Worm (Caenorhabditis elegans): Measurements from ENCODE around the gene B0252.1.

Gene B0252.1

ce11 chrII:6968191-6968675 is 48.8 kb downstream of the B0252.1 start (continued):
- TF ChIP-seq ceh-58 (GFP tag; IDR thresholded peaks at IDR 0.05) (no peak), Y53F4B.3 (GFP tag; IDR thresholded peaks at IDR 0.05) (peak; percentile 29; the same call in 1 of the 2 replicates), hmg-20 (GFP tag; IDR thresholded peaks at IDR 0.05) (peak; percentile 69; the same call in 1 of the 2 replicates), tbx-9 (tag; optimal IDR thresholded peaks at IDR 0.05; ENCODE audit: borderline replicate concordance) (no peak), him-1 (tag; optimal IDR thresholded peaks at IDR 0.05) (peak; percentile 47), akir-1 (GFP tag; optimal IDR thresholded peaks at IDR 0.05) (peak; percentile 10), F52B5.7 (tag; optimal IDR thresholded peaks at IDR 0.05) (peak; percentile 67), B0336.3 (GFP tag; IDR thresholded peaks at IDR 0.05) (peak; percentile 97), ztf-25 (GFP tag; IDR thresholded peaks at IDR 0.05) (peak; percentile 6; the same call in 1 of the 2 replicates), bed-2 (GFP tag; IDR thresholded peaks at IDR 0.05) (no peak), Y79H2A.3 (GFP tag; conservative IDR thresholded peaks at IDR 0.05) (0 out of 2 replicates have a peak, but pooled peaks have one; percentile 36)

ce11 chrII:6970515-6970914 is 51.0 kb downstream of the B0252.1 start, which contains the start of gene C15F1.5:
Gene C15F1.5, minus strand, starts transcription at chrII:6970615.
- TF ChIP-seq cebp-1 (GFP tag; IDR thresholded peaks at IDR 0.05) (no peak), cebp-1 (tag; optimal IDR thresholded peaks at IDR 0.05) (peak; percentile 19), zim-3 (tag; optimal IDR thresholded peaks at IDR 0.05) (no peak)

ce11 chrII:6972185-6972737 is 52.8 kb downstream of the B0252.1 start, which contains the start of gene art-1:
Gene art-1, minus strand, starts transcription at chrII:6972235.
- TF ChIP-seq F55B11.4 (tag; optimal IDR thresholded peaks at IDR 0.05; ENCODE audit: borderline replicate concordance, insufficient read depth) (no peak), ztf-6 (GFP tag; IDR thresholded peaks at IDR 0.05) (no peak), nfya-2 (GFP tag; IDR thresholded peaks at IDR 0.05) (no peak), ceh-79 (tag; optimal IDR thresholded peaks at IDR 0.05) (no peak), Y56A3A.18 (GFP tag; IDR thresholded peaks at IDR 0.05) (no peak), fkh-3 (tag; optimal IDR thresholded peaks at IDR 0.05) (no peak), efl-1 (GFP tag; optimal IDR thresholded peaks at IDR 0.05) (no peak), lin-26 (GFP tag; IDR thresholded peaks at IDR 0.05) (0 out of 2 replicates have a peak, but pooled peaks have one; percentile 11), F49E8.2 (tag; optimal IDR thresholded peaks at IDR 0.05; ENCODE audit: insufficient read depth) (peak; percentile 35), mes-4 (tag; optimal IDR thresholded peaks at IDR 0.05) (no peak), ama-1 (optimal IDR thresholded peaks at IDR 0.05) (no peak), ama-1 (GFP tag; optimal IDR thresholded peaks at IDR 0.05) (peak in 1 of 2 experiments; percentile 67), madf-3 (GFP tag; IDR thresholded peaks at IDR 0.05) (no peak), aptf-2 (GFP tag; conservative IDR thresholded peaks at IDR 0.05) (no peak), B0019.2 (GFP tag; conservative IDR thresholded peaks at IDR 0.05) (no peak), snpc-4 (GFP tag; optimal IDR thresholded peaks at IDR 0.05) (no peak), snpc-4 (tag; optimal IDR thresholded peaks at IDR 0.05) (peak in 1 of 4 experiments; percentile 35), ztf-26 (tag; optimal IDR thresholded peaks at IDR 0.05) (no peak), lag-1 (GFP tag; IDR thresholded peaks at IDR 0.05) (no peak), let-526 (GFP tag; IDR thresholded peaks at IDR 0.05) (no peak), unc-62 (GFP tag; optimal IDR thresholded peaks at IDR 0.05) (no peak), nfyb-1 (GFP tag; IDR thresholded peaks at IDR 0.05) (peak; percentile 51; the same call in 1 of the 2 replicates), snpc-1.1 (tag; optimal IDR thresholded peaks at IDR 0.05; ENCODE audit: insufficient read depth) (no peak), pha-4 (tag; optimal IDR thresholded peaks at IDR 0.05) (no peak), D2030.7 (GFP tag; IDR thresholded peaks at IDR 0.05) (no peak), Y79H2A.3 (GFP tag; conservative IDR thresholded peaks at IDR 0.05) (no peak), nhr-80 (tag; optimal IDR thresholded peaks at IDR 0.05) (peak; percentile 31), him-1 (tag; optimal IDR thresholded peaks at IDR 0.05) (no peak)
